Fruit fly (Drosophila melanogaster): Measurements from ENCODE around the gene CG15747.

- TF ChIP-seq Myc (optimal IDR thresholded peaks at IDR 0.05) (no peak), h (optimal IDR thresholded peaks at IDR 0.05) (no peak), Sin3A (optimal IDR thresholded peaks at IDR 0.05) (no peak), ttk (optimal IDR thresholded peaks at IDR 0.05) (no peak), insv (optimal IDR thresholded peaks at IDR 0.05) (no peak)
Observed at dm6 chrX:13370306-13370705, 32.2 kb downstream of the CG15747 start, which contains the start of gene CG1640.

Data from Kc167 (cell line).